Fruit fly (Drosophila melanogaster): Measurements from ENCODE around the gene bou.
A peak's percentile ranks its signal among the peaks of the same experiment; 100 is the strongest.

Gene bou

dm6 chrX:6996965-6997652, 10.8 kb downstream of the bou start (continued):
- TF ChIP-seq nerfin-1 (tag; optimal IDR thresholded peaks at IDR 0.05) (no peak), zfh2 (GFP tag; optimal IDR thresholded peaks at IDR 0.05) (no peak), run (tag; optimal IDR thresholded peaks at IDR 0.05) (no peak), CG15479 (GFP tag; optimal IDR thresholded peaks at IDR 0.05) (peak; percentile 72), ranshi (GFP tag; IDR thresholded peaks at IDR 0.05) (no peak), CG13894 (tag; optimal IDR thresholded peaks at IDR 0.05) (peak; percentile 81), CG10543 (GFP tag; optimal IDR thresholded peaks at IDR 0.05) (peak; percentile 44), dpn (GFP tag; optimal IDR thresholded peaks at IDR 0.05) (no peak), bab2 (GFP tag; optimal IDR thresholded peaks at IDR 0.05) (no peak), crol (GFP tag; IDR thresholded peaks at IDR 0.05) (no peak), CG16815 (GFP tag; optimal IDR thresholded peaks at IDR 0.05) (no peak)

dm6 chrX:6997653-6998491, 11.6 kb downstream of the bou start:
- no peak for TF ChIP-seq CG31441 (GFP tag; IDR thresholded peaks at IDR 0.05)
- TF ChIP-seq scrt (GFP tag; optimal IDR thresholded peaks at IDR 0.05), result no peak
- no peak for TF ChIP-seq CG14050 (GFP tag; IDR thresholded peaks at IDR 0.05)
- TF ChIP-seq sisA (GFP tag; IDR thresholded peaks at IDR 0.05), result no peak; the same call in 1 of the 2 replicates
- no peak for TF ChIP-seq ase (GFP tag; IDR thresholded peaks at IDR 0.05)
- no peak for TF ChIP-seq Ravus (GFP tag; IDR thresholded peaks at IDR 0.05)
- TF ChIP-seq zen (tag; optimal IDR thresholded peaks at IDR 0.05), result peak; percentile 58
- TF ChIP-seq Kr (GFP tag; optimal IDR thresholded peaks at IDR 0.05), result peak; percentile 46
- TF ChIP-seq Hsf (GFP tag; optimal IDR thresholded peaks at IDR 0.05), result no peak
- no peak for TF ChIP-seq CG5180 (GFP tag; optimal IDR thresholded peaks at IDR 0.05)
- TF ChIP-seq Hr51 (GFP tag; optimal IDR thresholded peaks at IDR 0.05), result peak in 1 of 2 experiments; percentile 21
- TF ChIP-seq CG10147 (GFP tag; optimal IDR thresholded peaks at IDR 0.05), result no peak
- peak; percentile 50 for TF ChIP-seq Sox100B (GFP tag; optimal IDR thresholded peaks at IDR 0.05)
- no peak for TF ChIP-seq lilli (GFP tag; optimal IDR thresholded peaks at IDR 0.05)
- TF ChIP-seq ftz-f1 (GFP tag; optimal IDR thresholded peaks at IDR 0.05), result no peak
- TF ChIP-seq CG2712 (tag; optimal IDR thresholded peaks at IDR 0.05), result peak; percentile 47
- TF ChIP-seq CG2678 (tag; optimal IDR thresholded peaks at IDR 0.05), result peak; percentile 38
- no peak for TF ChIP-seq Mrtf (GFP tag; IDR thresholded peaks at IDR 0.05)
- TF ChIP-seq ssp (GFP tag; IDR thresholded peaks at IDR 0.05), result no peak
- peak; percentile 6 for TF ChIP-seq CG17802 (tag; optimal IDR thresholded peaks at IDR 0.05)
- TF ChIP-seq repo (GFP tag; optimal IDR thresholded peaks at IDR 0.05), result no peak
- no peak for TF ChIP-seq CG12071 (GFP tag; optimal IDR thresholded peaks at IDR 0.05)
- peak; percentile 71 for TF ChIP-seq sens (GFP tag)
- TF ChIP-seq Oli (tag; optimal IDR thresholded peaks at IDR 0.05), result peak; percentile 61
- TF ChIP-seq HHEX (GFP tag; optimal IDR thresholded peaks at IDR 0.05), result no peak
- TF ChIP-seq tx (GFP tag; optimal IDR thresholded peaks at IDR 0.05), result no peak
- peak; percentile 64 for TF ChIP-seq stc (GFP tag; IDR thresholded peaks at IDR 0.05)
- TF ChIP-seq Dref (GFP tag; IDR thresholded peaks at IDR 0.05), result no peak
- no peak for TF ChIP-seq Fer1 (GFP tag; optimal IDR thresholded peaks at IDR 0.05)
- TF ChIP-seq CG13775 (GFP tag; optimal IDR thresholded peaks at IDR 0.05), result peak; percentile 24
- peak; percentile 31 for TF ChIP-seq CG16863 (GFP tag; optimal IDR thresholded peaks at IDR 0.05)
- TF ChIP-seq az2 (GFP tag; optimal IDR thresholded peaks at IDR 0.05), result no peak
- TF ChIP-seq nerfin-1 (tag; optimal IDR thresholded peaks at IDR 0.05), result no peak
- TF ChIP-seq Hr3 (GFP tag; optimal IDR thresholded peaks at IDR 0.05), result no peak
- 0 out of 2 replicates have a peak, but pooled peaks have one; percentile 11 for TF ChIP-seq ranshi (GFP tag; IDR thresholded peaks at IDR 0.05)
- peak; percentile 38 for TF ChIP-seq CG33557 (GFP tag; optimal IDR thresholded peaks at IDR 0.05)
- no peak for TF ChIP-seq maf-S (GFP tag; optimal IDR thresholded peaks at IDR 0.05)
- TF ChIP-seq Bteb2 (GFP tag; optimal IDR thresholded peaks at IDR 0.05), result no peak
